Fruit fly (Drosophila melanogaster): Measurements from ENCODE around the gene CG9915.

Gene CG9915

dm6 chrX:16279340-16279941 is 33.5 kb downstream of the CG9915 start (continued):
- TF ChIP-seq CG12219 (GFP tag; optimal IDR thresholded peaks at IDR 0.05) (peak; percentile 68), sens-2 (GFP tag; IDR thresholded peaks at IDR 0.05) (peak; percentile 63; the same call in 1 of the 2 replicates), Opbp (GFP tag; IDR thresholded peaks at IDR 0.05; ENCODE audit: partially characterized antibody) (peak; percentile 56; the same call in 2 of the 3 replicates), sc (optimal IDR thresholded peaks at IDR 0.05) (no peak), sc (GFP tag; optimal IDR thresholded peaks at IDR 0.05) (peak; percentile 26), Optix (GFP tag; IDR thresholded peaks at IDR 0.05) (peak; percentile 88), zfh1 (GFP tag; IDR thresholded peaks at IDR 0.05) (peak; percentile 93), CG10462 (GFP tag; optimal IDR thresholded peaks at IDR 0.05) (peak; percentile 68), Fer3 (tag; optimal IDR thresholded peaks at IDR 0.05) (peak; percentile 75), CG3847 (GFP tag; IDR thresholded peaks at IDR 0.05) (peak; percentile 80), Stat92E (GFP tag; optimal IDR thresholded peaks at IDR 0.05) (no peak), Tbp (GFP tag; optimal IDR thresholded peaks at IDR 0.05) (no peak), her (GFP tag; optimal IDR thresholded peaks at IDR 0.05) (peak; percentile 45), Hr3 (GFP tag; optimal IDR thresholded peaks at IDR 0.05) (peak; percentile 85), nerfin-2 (GFP tag; IDR thresholded peaks at IDR 0.05; ENCODE audit: partially characterized antibody) (no peak), CG17328 (GFP tag; IDR thresholded peaks at IDR 0.05) (peak; percentile 80), CG6272 (GFP tag; IDR thresholded peaks at IDR 0.05) (peak; percentile 87), gcm (GFP tag; optimal IDR thresholded peaks at IDR 0.05) (peak; percentile 42), CG16863 (GFP tag; optimal IDR thresholded peaks at IDR 0.05) (peak; percentile 64), CG8089 (GFP tag; optimal IDR thresholded peaks at IDR 0.05) (peak; percentile 71), Lhr (GFP tag; optimal IDR thresholded peaks at IDR 0.05) (peak; percentile 39), Elba2 (GFP tag; optimal IDR thresholded peaks at IDR 0.05) (no peak), btn (GFP tag; optimal IDR thresholded peaks at IDR 0.05) (peak; percentile 58), salm (tag; optimal IDR thresholded peaks at IDR 0.05) (peak; percentile 50), nerfin-1 (tag; optimal IDR thresholded peaks at IDR 0.05) (peak; percentile 58), CG18011 (GFP tag; optimal IDR thresholded peaks at IDR 0.05) (no peak), HHEX (GFP tag; optimal IDR thresholded peaks at IDR 0.05) (peak; percentile 79), Mrtf (GFP tag; IDR thresholded peaks at IDR 0.05) (peak; percentile 89), Fer1 (GFP tag; optimal IDR thresholded peaks at IDR 0.05) (peak; percentile 67), cwo (GFP tag; optimal IDR thresholded peaks at IDR 0.05) (peak; percentile 57), sna (GFP tag; IDR thresholded peaks at IDR 0.05; ENCODE audit: partially characterized antibody) (no peak), CG17912 (GFP tag; optimal IDR thresholded peaks at IDR 0.05) (peak; percentile 10), Deaf1 (tag; optimal IDR thresholded peaks at IDR 0.05) (peak; percentile 43), lmd (GFP tag; IDR thresholded peaks at IDR 0.05) (peak; percentile 94), CG10959 (GFP tag; IDR thresholded peaks at IDR 0.05) (peak; percentile 82), Lim3 (GFP tag; IDR thresholded peaks at IDR 0.05) (peak; percentile 58; the same call in 1 of the 2 replicates), CG31388 (GFP tag; optimal IDR thresholded peaks at IDR 0.05) (peak; percentile 17), NFAT (GFP tag; IDR thresholded peaks at IDR 0.05) (peak; percentile 80), wor (GFP tag; IDR thresholded peaks at IDR 0.05) (peak; percentile 76), CG5180 (GFP tag; optimal IDR thresholded peaks at IDR 0.05) (peak; percentile 54), CG6175 (GFP tag; IDR thresholded peaks at IDR 0.05) (peak; percentile 80), sim (GFP tag; IDR thresholded peaks at IDR 0.05) (peak; percentile 83), Oli (tag; optimal IDR thresholded peaks at IDR 0.05) (peak; percentile 82), rib (GFP tag; IDR thresholded peaks at IDR 0.05) (peak; percentile 64), CG15269 (tag; optimal IDR thresholded peaks at IDR 0.05) (peak; percentile 80), sob (GFP tag; IDR thresholded peaks at IDR 0.05) (peak; percentile 89), CG9437 (GFP tag; optimal IDR thresholded peaks at IDR 0.05) (peak; percentile 51), onecut (GFP tag; IDR thresholded peaks at IDR 0.05) (peak; percentile 85), CG32767 (GFP tag; IDR thresholded peaks at IDR 0.05) (peak; percentile 80; the same call in 1 of the 2 replicates), CG12659 (GFP tag; optimal IDR thresholded peaks at IDR 0.05) (peak; percentile 55)

Measured in whole organism, embryonic.